Worm (Caenorhabditis elegans) whole organism, L1 larva: Measurements from ENCODE around the gene fip-4.

ENCODE experiments used
- C16A3.4 ChIP-seq: fragments of 150-350 bp; optimal IDR thresholded peaks from 2 replicates; lab custom pipeline; 2014; ENCODE audit warnings: missing biosample characterization, missing genetic modification characterization
- C34B4.2 ChIP-seq: sonication (generic microtip); optimal IDR thresholded peaks from 2 replicates; lab custom pipeline; 2017; ENCODE audit warnings: mild to moderate bottlenecking, missing genetic modification characterization, missing compliant biosample characterization
- aha-1 ChIP-seq: fragments of 150-350 bp; optimal IDR thresholded peaks from 2 replicates; lab custom pipeline; 2014; ENCODE audit warnings: missing biosample characterization, missing genetic modification characterization
- blmp-1 ChIP-seq: fragments of 150-350 bp; optimal IDR thresholded peaks from 2 replicates; lab custom pipeline; 2014; ENCODE audit warnings: missing biosample characterization, missing genetic modification characterization
- ceh-88 ChIP-seq: fragments of 200-800 bp; sonication (Bioruptor generic); IDR thresholded peaks from 2 replicates; pipeline ENCODE4 v1.3.6; 2022; ENCODE audit warnings: missing genetic modification characterization, missing compliant biosample characterization
- dpl-1 ChIP-seq, 3 experiments: fragments of 150-350 bp in 2 of 3; sonication (generic microtip) in 1 of 3; optimal IDR thresholded peaks; 2 replicates each; lab custom pipeline; 2014 to 2017; ENCODE audit warnings: missing biosample characterization in 3 of 3, missing genetic modification characterization in 3 of 3, missing genetic modification reagents in 3 of 3
- efl-1 ChIP-seq, 4 experiments: fragments of 150-350 bp; optimal IDR thresholded peaks in 3 of 4; peaks in 1 of 4; 1 replicate in 1 of 4; 2 replicates in 3 of 4; lab custom pipeline; 2014; ENCODE audit warnings: missing biosample characterization in 2 of 4, missing genetic modification characterization in 2 of 4, missing genetic modification reagents in 2 of 4
- egl-27 ChIP-seq, 2 experiments: fragments of 150-350 bp in 1 of 2; sonication (generic microtip); optimal IDR thresholded peaks; 3 replicates each; lab custom pipeline; 2017 to 2018; ENCODE audit warnings: missing biosample characterization in 2 of 2, missing genetic modification characterization in 2 of 2, missing genetic modification reagents in 2 of 2
- elt-2 ChIP-seq: sonication (generic microtip); optimal IDR thresholded peaks from 2 replicates; lab custom pipeline; 2016; ENCODE audit warnings: missing genetic modification characterization, mild to moderate bottlenecking, inconsistent platforms, missing compliant biosample characterization, missing genetic modification reagents
- elt-3 ChIP-seq, 6 experiments: fragments of 150-350 bp in 1 of 6; sonication (generic microtip); optimal IDR thresholded peaks; 2 replicates each; lab custom pipeline; 2017 to 2018; ENCODE audit warnings: missing biosample characterization in 6 of 6, missing genetic modification characterization in 6 of 6, inconsistent platforms in 1 of 6
- fkh-10 ChIP-seq: sonication (generic microtip); optimal IDR thresholded peaks from 2 replicates; lab custom pipeline; 2017; ENCODE audit warnings: missing biosample characterization, missing genetic modification reagents, missing genetic modification characterization
- fos-1 ChIP-seq: fragments of 150-350 bp; optimal IDR thresholded peaks from 2 replicates; lab custom pipeline; 2014; ENCODE audit warnings: missing biosample characterization, missing genetic modification characterization
- grh-1 ChIP-seq: fragments of 200-800 bp; sonication (Bioruptor generic); IDR thresholded peaks from 2 replicates; pipeline ENCODE4 v1.3.6; 2022; ENCODE audit warnings: missing genetic modification reagents, missing genetic modification characterization, missing compliant biosample characterization
- hlh-17 ChIP-seq: fragments of 200-800 bp; sonication (Bioruptor generic); optimal IDR thresholded peaks from 2 replicates; lab custom pipeline; 2018; ENCODE audit warnings: missing genetic modification characterization, mild to moderate bottlenecking, missing compliant biosample characterization, moderate library complexity, borderline replicate concordance
- hlh-4 ChIP-seq: sonication (generic microtip); optimal IDR thresholded peaks from 2 replicates; lab custom pipeline; 2016; ENCODE audit warnings: mild to moderate bottlenecking, missing genetic modification characterization, missing compliant biosample characterization
- hpl-2 ChIP-seq: fragments of 150-350 bp; optimal IDR thresholded peaks from 2 replicates; lab custom pipeline; 2014; ENCODE audit warnings: missing biosample characterization, missing genetic modification reagents, missing genetic modification characterization
- jun-1 ChIP-seq: fragments of 150-350 bp; optimal IDR thresholded peaks from 2 replicates; lab custom pipeline; 2014; ENCODE audit warnings: missing biosample characterization, missing genetic modification reagents, missing genetic modification characterization
- lin-13 ChIP-seq: fragments of 150-350 bp; optimal IDR thresholded peaks from 2 replicates; lab custom pipeline; 2014; ENCODE audit warnings: missing biosample characterization, missing genetic modification reagents, missing genetic modification characterization
- lin-14 ChIP-seq: fragments of 200-800 bp; sonication (Bioruptor generic); optimal IDR thresholded peaks from 2 replicates; lab custom pipeline; 2018; ENCODE audit warnings: mild to moderate bottlenecking, missing genetic modification characterization, moderate library complexity, missing compliant biosample characterization
- lin-35 ChIP-seq, 2 experiments: fragments of 150-350 bp; optimal IDR thresholded peaks; 2 replicates each; lab custom pipeline; 2014; ENCODE audit warnings: missing biosample characterization in 2 of 2, missing genetic modification characterization in 2 of 2, missing genetic modification reagents in 2 of 2
- lin-39 ChIP-seq: fragments of 150-350 bp; optimal IDR thresholded peaks from 2 replicates; lab custom pipeline; 2014; ENCODE audit warnings: missing biosample characterization, missing genetic modification reagents, missing genetic modification characterization
- lsy-2 ChIP-seq, 2 experiments: fragments of 150-350 bp; optimal IDR thresholded peaks; 2 replicates each; lab custom pipeline; 2014; ENCODE audit warnings: missing biosample characterization in 2 of 2, missing genetic modification characterization in 2 of 2
- mef-2 ChIP-seq: fragments of 150-350 bp; optimal IDR thresholded peaks from 2 replicates; lab custom pipeline; 2014; ENCODE audit warnings: missing biosample characterization, missing genetic modification characterization
- nhr-11 ChIP-seq: fragments of 150-350 bp; optimal IDR thresholded peaks from 2 replicates; lab custom pipeline; 2014; ENCODE audit warnings: missing biosample characterization, missing genetic modification characterization
- nhr-12 ChIP-seq: sonication (generic microtip); optimal IDR thresholded peaks from 2 replicates; lab custom pipeline; 2017; ENCODE audit warnings: missing biosample characterization, missing genetic modification characterization
- nhr-20 ChIP-seq: sonication (generic microtip); optimal IDR thresholded peaks from 2 replicates; lab custom pipeline; 2016; ENCODE audit warnings: mild to moderate bottlenecking, missing genetic modification characterization, missing compliant biosample characterization
- nhr-84 ChIP-seq: sonication (generic microtip); optimal IDR thresholded peaks from 2 replicates; lab custom pipeline; 2017; ENCODE audit warnings: missing biosample characterization, missing genetic modification characterization
- nhr-85 ChIP-seq: sonication (generic microtip); peaks from one replicate; lab custom pipeline; 2016; ENCODE audit warnings: missing genetic modification characterization, inconsistent platforms, missing compliant biosample characterization
- nhr-90 ChIP-seq: sonication (generic microtip); optimal IDR thresholded peaks from 2 replicates; lab custom pipeline; 2016; ENCODE audit warnings: mild to moderate bottlenecking, missing genetic modification characterization, missing compliant biosample characterization; ENCODE audit not compliant: poor library complexity
- pax-3 ChIP-seq: fragments of 200-800 bp; sonication (Bioruptor generic); optimal IDR thresholded peaks from 2 replicates; lab custom pipeline; 2018; ENCODE audit warnings: mild to moderate bottlenecking, missing genetic modification characterization, moderate library complexity, missing compliant biosample characterization
- pqm-1 ChIP-seq: sonication (generic microtip); optimal IDR thresholded peaks from 3 replicates; lab custom pipeline; 2017; ENCODE audit warnings: missing biosample characterization, missing genetic modification characterization
- snu-23 ChIP-seq: sonication (generic microtip); optimal IDR thresholded peaks from 2 replicates; lab custom pipeline; 2016; ENCODE audit warnings: missing genetic modification characterization, missing compliant biosample characterization
- sptf-1 ChIP-seq: fragments of 150-350 bp; optimal IDR thresholded peaks from 2 replicates; lab custom pipeline; 2014; ENCODE audit warnings: missing biosample characterization, missing genetic modification characterization
- sup-37 ChIP-seq: fragments of 200-800 bp; sonication (Bioruptor generic); optimal IDR thresholded peaks from 2 replicates; lab custom pipeline; 2018; ENCODE audit warnings: mild to moderate bottlenecking, missing genetic modification characterization, missing compliant biosample characterization
- tlp-1 ChIP-seq: fragments of 150-350 bp; optimal IDR thresholded peaks from 2 replicates; lab custom pipeline; 2014; ENCODE audit warnings: missing biosample characterization, missing genetic modification characterization
- unc-30 ChIP-seq: sonication (generic microtip); optimal IDR thresholded peaks from 2 replicates; lab custom pipeline; 2017; ENCODE audit warnings: missing biosample characterization, missing genetic modification characterization
- unc-62 ChIP-seq: fragments of 150-350 bp; optimal IDR thresholded peaks from 2 replicates; lab custom pipeline; 2014; ENCODE audit warnings: missing biosample characterization, missing genetic modification reagents, missing genetic modification characterization
- unc-98 ChIP-seq: fragments of 200-800 bp; sonication (Bioruptor generic); IDR thresholded peaks from 2 replicates; pipeline ENCODE4 v1.3.6; 2022; ENCODE audit warnings: missing genetic modification characterization, missing compliant biosample characterization
- vab-15 ChIP-seq: sonication (generic microtip); optimal IDR thresholded peaks from 2 replicates; lab custom pipeline; 2017; ENCODE audit warnings: missing genotype, mild to moderate bottlenecking, missing genetic modification characterization, missing compliant biosample characterization
- ztf-11 ChIP-seq, 2 experiments: sonication (generic microtip); optimal IDR thresholded peaks; 2 replicates each; lab custom pipeline; 2016 to 2017; ENCODE audit warnings: missing genetic modification characterization in 2 of 2, missing biosample characterization in 1 of 2, missing compliant biosample characterization in 1 of 2
- ztf-4 ChIP-seq: fragments of 150-350 bp; optimal IDR thresholded peaks from 2 replicates; lab custom pipeline; 2014; ENCODE audit warnings: missing biosample characterization, missing genetic modification characterization

Gene fip-4

ce11 chrV:8651007-8651711 lies 40.1 kb upstream of the fip-4 start:
- TF ChIP-seq jun-1 = peak; percentile 58
- TF ChIP-seq tlp-1 = peak; percentile 71
- no peak for TF ChIP-seq grh-1
- no peak for TF ChIP-seq lin-13 (GFP tag; lab: Kevin White, UChicago)
- no peak for TF ChIP-seq C16A3.4 (tag; lab: Kevin White, UChicago)
- peak; percentile 98 for TF ChIP-seq elt-2 (tag; lab: Kevin White, UChicago)
- TF ChIP-seq hlh-17 (GFP tag; lab: Kevin White, UChicago) = no peak
- TF ChIP-seq mef-2 (tag; lab: Kevin White, UChicago) = no peak
- TF ChIP-seq pqm-1 = no peak
- TF ChIP-seq hlh-4 = no peak
- TF ChIP-seq fkh-10 (GFP tag; lab: Kevin White, UChicago) = no peak
- no peak for TF ChIP-seq snu-23 (GFP tag; lab: Kevin White, UChicago)
- TF ChIP-seq lin-14 (GFP tag; lab: Kevin White, UChicago) = peak; percentile 41
- TF ChIP-seq ztf-4 (tag; lab: Kevin White, UChicago) = no peak
- no peak for TF ChIP-seq fos-1 (tag; lab: Kevin White, UChicago)
- TF ChIP-seq lin-39 (tag; lab: Kevin White, UChicago) = no peak
- no peak for TF ChIP-seq dpl-1 (GFP tag; optimal IDR thresholded peaks at IDR 0.05; lab: Kevin White, UChicago)
- no peak for TF ChIP-seq nhr-90 (tag; lab: Kevin White, UChicago)
- no peak for TF ChIP-seq nhr-12 (tag; lab: Kevin White, UChicago)
- TF ChIP-seq efl-1 (optimal IDR thresholded peaks at IDR 0.05; lab: Kevin White, UChicago) = no peak
- TF ChIP-seq efl-1 (GFP tag; optimal IDR thresholded peaks at IDR 0.05 in 1 of 2; lab: Kevin White, UChicago) = peak in 1 of 2 experiments; percentile 72
- peak in 1 of 2 experiments; percentile 32 for TF ChIP-seq lin-35 (GFP tag; optimal IDR thresholded peaks at IDR 0.05; lab: Kevin White, UChicago)
- TF ChIP-seq nhr-20 (tag; lab: Kevin White, UChicago) = peak; percentile 17
- TF ChIP-seq C34B4.2 (tag; lab: Kevin White, UChicago) = no peak

ce11 chrV:8650365-8650764 lies 39.3 kb upstream of the fip-4 start:
- no peak for TF ChIP-seq nhr-12 (tag; lab: Kevin White, UChicago)
- TF ChIP-seq sptf-1 = no peak
- TF ChIP-seq tlp-1 = no peak
- no peak for TF ChIP-seq C34B4.2 (tag; lab: Kevin White, UChicago)
- TF ChIP-seq elt-3 (tag; optimal IDR thresholded peaks at IDR 0.05; lab: Kevin White, UChicago) = no peak
- TF ChIP-seq egl-27 (tag; optimal IDR thresholded peaks at IDR 0.05; lab: Kevin White, UChicago) = no peak
- TF ChIP-seq nhr-20 (tag; lab: Kevin White, UChicago) = no peak
- TF ChIP-seq mef-2 (tag; lab: Kevin White, UChicago) = no peak
- TF ChIP-seq C16A3.4 (tag; lab: Kevin White, UChicago) = no peak
- TF ChIP-seq blmp-1 (tag; lab: Kevin White, UChicago) = no peak
- no peak for TF ChIP-seq lin-13 (GFP tag; lab: Kevin White, UChicago)
- no peak for TF ChIP-seq lin-35 (GFP tag; optimal IDR thresholded peaks at IDR 0.05; lab: Kevin White, UChicago)
- TF ChIP-seq nhr-84 (tag; lab: Kevin White, UChicago) = no peak
- TF ChIP-seq vab-15 (tag; lab: Kevin White, UChicago) = no peak
- no peak for TF ChIP-seq efl-1 (optimal IDR thresholded peaks at IDR 0.05; lab: Kevin White, UChicago)
- TF ChIP-seq efl-1 (GFP tag; optimal IDR thresholded peaks at IDR 0.05 in 1 of 2; lab: Kevin White, UChicago) = no peak
- TF ChIP-seq unc-98 = no peak
- no peak for TF ChIP-seq ztf-11 (tag; optimal IDR thresholded peaks at IDR 0.05; lab: Kevin White, UChicago)
- no peak for TF ChIP-seq nhr-11
- no peak for TF ChIP-seq unc-62 (GFP tag; lab: Kevin White, UChicago)

- no peak for TF ChIP-seq hpl-2 (GFP tag; lab: Kevin White, UChicago)
- TF ChIP-seq lin-35 (GFP tag; optimal IDR thresholded peaks at IDR 0.05; lab: Kevin White, UChicago) = peak in 1 of 2 experiments; percentile 22
- TF ChIP-seq nhr-20 (tag; lab: Kevin White, UChicago) = peak; percentile 12
- TF ChIP-seq tlp-1 = no peak
- no peak for TF ChIP-seq aha-1 (tag; lab: Kevin White, UChicago)
- TF ChIP-seq C34B4.2 (tag; lab: Kevin White, UChicago) = no peak
- no peak for TF ChIP-seq sup-37 (GFP tag; lab: Kevin White, UChicago)
- peak; percentile 34 for TF ChIP-seq lin-14 (GFP tag; lab: Kevin White, UChicago)
- peak in 1 of 2 experiments; percentile 16 for TF ChIP-seq lsy-2 (tag; optimal IDR thresholded peaks at IDR 0.05; lab: Kevin White, UChicago)
- TF ChIP-seq dpl-1 (GFP tag; optimal IDR thresholded peaks at IDR 0.05; lab: Kevin White, UChicago) = no peak
- TF ChIP-seq elt-2 (tag; lab: Kevin White, UChicago) = peak; percentile 94
- peak; percentile 1 for TF ChIP-seq pax-3 (tag; lab: Kevin White, UChicago)
- TF ChIP-seq nhr-85 (tag; lab: Kevin White, UChicago) = no peak
- TF ChIP-seq pqm-1 = peak; percentile 57
- no peak for TF ChIP-seq fkh-10 (GFP tag; lab: Kevin White, UChicago)
- TF ChIP-seq ceh-88 = no peak
- no peak for TF ChIP-seq unc-30 (tag; lab: Kevin White, UChicago)
These were observed 37.2 kb upstream of the fip-4 start for ce11 chrV:8648251-8648650.
